Worm (Caenorhabditis elegans) whole organism, L4 larva: Measurements from ENCODE around the gene fbxa-137.

ENCODE experiments used
- D1046.2 ChIP-seq: fragments of 200-800 bp; sonication (Bioruptor generic); IDR thresholded peaks from 2 replicates; pipeline ENCODE4 v1.3.6; 2022; ENCODE audit warnings: missing genetic modification characterization, missing compliant biosample characterization
- F10B5.3 ChIP-seq: sonication (generic microtip); optimal IDR thresholded peaks from 2 replicates; lab custom pipeline; 2016; ENCODE audit warnings: mild to moderate bottlenecking, missing genetic modification characterization, missing compliant biosample characterization
- F37D6.2 ChIP-seq: sonication (generic microtip); optimal IDR thresholded peaks from 2 replicates; lab custom pipeline; 2016; ENCODE audit warnings: mild to moderate bottlenecking, missing genetic modification characterization, missing compliant biosample characterization
- T26A8.4 ChIP-seq: fragments of 200-800 bp; sonication (Bioruptor generic); IDR thresholded peaks from 2 replicates; pipeline ENCODE4 v1.3.6; 2022; ENCODE audit warnings: missing genetic modification characterization, missing compliant biosample characterization
- Y105C5A.15 ChIP-seq: fragments of 200-800 bp; sonication (Bioruptor generic); IDR thresholded peaks from 2 replicates; pipeline ENCODE4 v1.3.6; 2022; ENCODE audit warnings: missing genetic modification characterization, missing compliant biosample characterization
- Y75B8A.6 ChIP-seq: fragments of 200-800 bp; sonication (Bioruptor generic); IDR thresholded peaks from 2 replicates; pipeline ENCODE4 v1.3.6; 2022; ENCODE audit warnings: missing genetic modification reagents, missing genetic modification characterization, missing compliant biosample characterization
- aha-1 ChIP-seq: fragments of 150-350 bp; peaks from one replicate; lab custom pipeline; 2014; ENCODE audit warnings: missing biosample characterization, missing genetic modification characterization
- arid-1 ChIP-seq: fragments of 200-800 bp; sonication (Bioruptor generic); conservative IDR thresholded peaks from 2 replicates; pipeline ENCODE4 v1.3.6; 2022; ENCODE audit warnings: missing genetic modification reagents, missing genetic modification characterization, missing compliant biosample characterization
- ceh-28 ChIP-seq: fragments of 150-350 bp; optimal IDR thresholded peaks from 2 replicates; lab custom pipeline; 2014; ENCODE audit warnings: missing biosample characterization, missing genetic modification reagents, missing genetic modification characterization
- ceh-44 ChIP-seq: fragments of 200-800 bp; sonication (Bioruptor generic); IDR thresholded peaks from 2 replicates; pipeline ENCODE4 v1.3.6; 2022; ENCODE audit warnings: missing genetic modification reagents, missing genetic modification characterization, missing compliant biosample characterization
- ctbp-1 ChIP-seq: fragments of 200-800 bp; sonication (Bioruptor generic); IDR thresholded peaks from 2 replicates; pipeline ENCODE4 v1.3.6; 2022; ENCODE audit warnings: missing genetic modification reagents, missing genetic modification characterization, missing compliant biosample characterization
- daf-8 ChIP-seq: fragments of 200-800 bp; sonication (Bioruptor generic); IDR thresholded peaks from 2 replicates; pipeline ENCODE4 v1.3.6; 2022; ENCODE audit warnings: missing genetic modification characterization, missing compliant biosample characterization
- dmd-8 ChIP-seq: fragments of 200-800 bp; sonication (Bioruptor generic); IDR thresholded peaks from 2 replicates; pipeline ENCODE4 v1.3.6; 2022; ENCODE audit warnings: missing genetic modification characterization, missing compliant biosample characterization
- dpl-1 ChIP-seq: fragments of 150-350 bp; optimal IDR thresholded peaks from 2 replicates; lab custom pipeline; 2014; ENCODE audit warnings: missing biosample characterization, missing genetic modification reagents, missing genetic modification characterization
- dve-1 ChIP-seq: sonication (generic microtip); optimal IDR thresholded peaks from 2 replicates; lab custom pipeline; 2017; ENCODE audit warnings: antibody characterized with exemption, mild to moderate bottlenecking, missing genetic modification characterization, missing compliant biosample characterization; ENCODE audit not compliant: insufficient read depth
- egl-27 ChIP-seq: sonication (generic microtip); optimal IDR thresholded peaks from 3 replicates; lab custom pipeline; 2017; ENCODE audit warnings: missing biosample characterization, missing genetic modification reagents, missing genetic modification characterization
- egl-43 ChIP-seq: fragments of 200-800 bp; sonication (Bioruptor generic); IDR thresholded peaks from 2 replicates; pipeline ENCODE4 v1.3.6; 2022; ENCODE audit warnings: missing genetic modification reagents, missing genetic modification characterization, missing compliant biosample characterization
- hlh-11 ChIP-seq: fragments of 200-800 bp; sonication (Bioruptor generic); optimal IDR thresholded peaks from 2 replicates; lab custom pipeline; 2018; ENCODE audit warnings: mild to moderate bottlenecking, missing genetic modification characterization, missing compliant biosample characterization
- lin-1 ChIP-seq: fragments of 200-800 bp; sonication (Bioruptor generic); IDR thresholded peaks from 2 replicates; pipeline ENCODE4 v1.3.6; 2022; ENCODE audit warnings: missing genetic modification reagents, missing genetic modification characterization, missing compliant biosample characterization
- lin-13 ChIP-seq: fragments of 150-350 bp; optimal IDR thresholded peaks from 2 replicates; lab custom pipeline; 2014; ENCODE audit warnings: missing biosample characterization, missing genetic modification reagents, missing genetic modification characterization
- lin-29 ChIP-seq: fragments of 200-800 bp; sonication (Bioruptor generic); IDR thresholded peaks from 2 replicates; pipeline ENCODE4 v1.3.6; 2022; ENCODE audit warnings: missing genetic modification reagents, missing genetic modification characterization, missing compliant biosample characterization
- lir-3 ChIP-seq: sonication (generic microtip); optimal IDR thresholded peaks from 2 replicates; lab custom pipeline; 2016; ENCODE audit warnings: mild to moderate bottlenecking, missing genetic modification characterization, missing compliant biosample characterization
- mdl-1 ChIP-seq, 2 experiments: fragments of 150-350 bp in 1 of 2; sonication (generic microtip) in 1 of 2; optimal IDR thresholded peaks; 2 replicates each; lab custom pipeline; 2014 to 2017; ENCODE audit warnings: missing biosample characterization in 2 of 2, missing genetic modification characterization in 2 of 2
- mdt-29 ChIP-seq: fragments of 200-800 bp; sonication (Bioruptor generic); IDR thresholded peaks from 2 replicates; pipeline ENCODE4 v1.3.6; 2022; ENCODE audit warnings: missing genetic modification reagents, missing genetic modification characterization, missing compliant biosample characterization
- nhr-10 ChIP-seq: fragments of 150-350 bp; optimal IDR thresholded peaks from 2 replicates; lab custom pipeline; 2014; ENCODE audit warnings: missing biosample characterization, missing genetic modification characterization
- nhr-102 ChIP-seq: sonication (generic microtip); optimal IDR thresholded peaks from 2 replicates; lab custom pipeline; 2016; ENCODE audit warnings: mild to moderate bottlenecking, missing genetic modification characterization, moderate library complexity, missing compliant biosample characterization
- nhr-25 ChIP-seq: sonication (generic microtip); optimal IDR thresholded peaks from 2 replicates; lab custom pipeline; 2017; ENCODE audit warnings: missing genetic modification characterization, mild to moderate bottlenecking, missing compliant biosample characterization, antibody characterized with exemption, moderate library complexity, borderline replicate concordance; ENCODE audit not compliant: insufficient read depth
- nhr-28 ChIP-seq: fragments of 150-350 bp; optimal IDR thresholded peaks from 2 replicates; lab custom pipeline; 2014; ENCODE audit warnings: missing biosample characterization, missing genetic modification characterization
- nhr-41 ChIP-seq: fragments of 200-800 bp; sonication (Bioruptor generic); IDR thresholded peaks from 2 replicates; pipeline ENCODE4 v1.3.6; 2022; ENCODE audit warnings: missing genetic modification reagents, missing genetic modification characterization, missing compliant biosample characterization
- nhr-76 ChIP-seq: fragments of 150-350 bp; optimal IDR thresholded peaks from 2 replicates; lab custom pipeline; 2014; ENCODE audit warnings: missing biosample characterization, missing genetic modification characterization
- nhr-77 ChIP-seq: fragments of 150-350 bp; optimal IDR thresholded peaks from 2 replicates; lab custom pipeline; 2014; ENCODE audit warnings: missing biosample characterization, missing genetic modification characterization
- saeg-2 ChIP-seq: fragments of 200-800 bp; sonication (Bioruptor generic); IDR thresholded peaks from 2 replicates; pipeline ENCODE4 v1.3.6; 2022; ENCODE audit warnings: missing genetic modification reagents, missing genetic modification characterization, missing compliant biosample characterization
- set-16 ChIP-seq: fragments of 200-800 bp; sonication (Bioruptor generic); IDR thresholded peaks from 2 replicates; pipeline ENCODE4 v1.3.6; 2022; ENCODE audit warnings: missing genetic modification reagents, missing genetic modification characterization, missing compliant biosample characterization
- skn-1 ChIP-seq: fragments of 150-350 bp; optimal IDR thresholded peaks from 2 replicates; lab custom pipeline; 2014; ENCODE audit warnings: missing biosample characterization, missing genetic modification characterization
- snpc-4 ChIP-seq: fragments of 150-350 bp; optimal IDR thresholded peaks from 2 replicates; lab custom pipeline; 2014; ENCODE audit warnings: missing biosample characterization, missing genetic modification characterization
- spr-1 ChIP-seq: sonication (generic microtip); optimal IDR thresholded peaks from 2 replicates; lab custom pipeline; 2016; ENCODE audit warnings: mild to moderate bottlenecking, missing genetic modification characterization, missing compliant biosample characterization
- spr-3 ChIP-seq: fragments of 200-800 bp; sonication (Bioruptor generic); optimal IDR thresholded peaks from 2 replicates; lab custom pipeline; 2018; ENCODE audit warnings: mild to moderate bottlenecking, missing genetic modification characterization, missing compliant biosample characterization
- tra-1 ChIP-seq: fragments of 200-800 bp; sonication (Bioruptor generic); IDR thresholded peaks from 2 replicates; pipeline ENCODE4 v1.3.6; 2022; ENCODE audit warnings: missing genetic modification reagents, missing genetic modification characterization, missing compliant biosample characterization
- unc-130 ChIP-seq: sonication (generic microtip); optimal IDR thresholded peaks from 2 replicates; lab custom pipeline; 2016; ENCODE audit warnings: missing genetic modification reagents, missing genetic modification characterization, missing compliant biosample characterization
- vab-7 ChIP-seq: fragments of 200-800 bp; sonication (Bioruptor generic); IDR thresholded peaks from 2 replicates; pipeline ENCODE4 v1.3.6; 2022; ENCODE audit warnings: missing genetic modification reagents, missing genetic modification characterization, missing compliant biosample characterization
- zfp-2 ChIP-seq: sonication (generic microtip); optimal IDR thresholded peaks from 2 replicates; lab custom pipeline; 2016; ENCODE audit warnings: mild to moderate bottlenecking, missing genetic modification characterization, missing compliant biosample characterization
- zfp-3 ChIP-seq: fragments of 200-800 bp; sonication (Bioruptor generic); conservative IDR thresholded peaks from 2 replicates; pipeline ENCODE4 v1.3.6; 2022; ENCODE audit warnings: missing genetic modification reagents, missing genetic modification characterization, missing compliant biosample characterization

fbxa-137 gene

ce11 chrV:2259750-2260149 lies 18.9 kb upstream of the fbxa-137 start, which contains the start of gene nhr-182 (continued):
- TF ChIP-seq dpl-1 (GFP tag; lab: Kevin White, UChicago) (no peak), spr-3 (GFP tag; lab: Kevin White, UChicago) (no peak), hlh-11 (peak; percentile 14), daf-8 (no peak), D1046.2 (GFP tag; lab: Robert Waterston, UW) (no peak), nhr-77 (tag; lab: Kevin White, UChicago) (no peak), F10B5.3 (tag; lab: Kevin White, UChicago) (no peak), Y105C5A.15 (no peak), nhr-102 (tag; lab: Kevin White, UChicago) (no peak), lin-29 (GFP tag; lab: Robert Waterston, UW) (no peak), unc-130 (GFP tag; lab: Kevin White, UChicago) (no peak), skn-1 (no peak), egl-27 (no peak), nhr-41 (GFP tag; lab: Robert Waterston, UW) (no peak), zfp-2 (no peak), nhr-76 (no peak), vab-7 (GFP tag; lab: Robert Waterston, UW) (no peak), T26A8.4 (GFP tag; lab: Robert Waterston, UW) (no peak), ctbp-1 (no peak), mdl-1 (tag; optimal IDR thresholded peaks at IDR 0.05; lab: Kevin White, UChicago) (no peak), nhr-28 (tag; lab: Kevin White, UChicago) (peak; percentile 25), snpc-4 (tag; lab: Kevin White, UChicago) (no peak), dmd-8 (no peak), zfp-3 (GFP tag; lab: Robert Waterston, UW) (no peak), tra-1 (no peak), set-16 (GFP tag; lab: Robert Waterston, UW) (no peak), arid-1 (no peak), mdt-29 (GFP tag; lab: Robert Waterston, UW) (no peak), lir-3 (tag; lab: Kevin White, UChicago) (no peak), Y75B8A.6 (no peak), saeg-2 (GFP tag; lab: Robert Waterston, UW) (no peak), aha-1 (tag; lab: Kevin White, UChicago) (no peak), ceh-44 (GFP tag; lab: Robert Waterston, UW) (no peak), dve-1 (tag; lab: Kevin White, UChicago) (peak; percentile 53)

- TF ChIP-seq ceh-28 (tag; lab: Kevin White, UChicago) (no peak), egl-43 (no peak), nhr-25 (no peak), nhr-28 (tag; lab: Kevin White, UChicago) (no peak), nhr-10 (tag; lab: Kevin White, UChicago) (no peak), spr-1 (no peak), lin-1 (GFP tag; lab: Robert Waterston, UW) (no peak), F37D6.2 (tag; lab: Kevin White, UChicago) (no peak), lin-13 (GFP tag; lab: Kevin White, UChicago) (no peak)
These were observed 18.0 kb upstream of the fbxa-137 start, which contains the start of gene F41B5.12 for ce11 chrV:2260660-2261059. TSS of gene F41B5.12 (plus strand) at chrV:2260960.
